Worm (Caenorhabditis elegans): ENCODE results near the gene Y6E2A.5.

DNA sequence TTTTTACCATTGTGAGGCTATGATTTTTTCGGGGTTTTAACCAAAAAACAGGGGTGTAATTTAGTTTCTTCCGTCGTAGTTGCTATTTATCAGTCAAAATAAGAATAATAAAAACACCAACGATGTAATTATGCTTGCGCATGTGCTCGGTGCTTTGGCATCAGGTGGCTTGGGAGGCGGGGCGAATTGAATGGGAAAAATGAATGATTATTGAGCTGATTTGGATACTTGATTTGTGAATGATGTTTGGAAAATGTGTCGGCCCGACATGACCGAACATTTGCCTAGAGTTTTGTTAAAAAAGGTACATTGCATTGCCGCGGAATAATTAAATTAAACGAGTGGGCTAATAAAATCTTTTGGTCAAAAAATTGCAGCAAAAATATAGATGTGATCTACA, 13.7 kb upstream of the Y6E2A.5 start, which contains the start of gene str-38:
- no peak for TF ChIP-seq ama-1 (optimal IDR thresholded peaks at IDR 0.05)
- TF ChIP-seq hnd-1 (tag; optimal IDR thresholded peaks at IDR 0.05): no peak
- no peak for TF ChIP-seq ets-7 (tag; optimal IDR thresholded peaks at IDR 0.05)
- TF ChIP-seq pes-1 (GFP tag; IDR thresholded peaks at IDR 0.05): no peak
- TF ChIP-seq ceh-13 (GFP tag; optimal IDR thresholded peaks at IDR 0.05): no peak
- no peak for TF ChIP-seq hmg-4 (GFP tag; optimal IDR thresholded peaks at IDR 0.05)
- no peak for TF ChIP-seq tra-4 (tag; optimal IDR thresholded peaks at IDR 0.05)
